Fruit fly (Drosophila melanogaster) whole organism, wandering third instar larva: ENCODE results near the gene CG11811.
A peak's percentile ranks its signal among the peaks of the same experiment; 100 is the strongest.

Experiments used
- Abd-B ChIP-seq: fragments of >200 bp; optimal IDR thresholded peaks from 2 replicates; lab custom pipeline; 2017; ENCODE audit warnings: missing biosample characterization, missing genetic modification characterization
- CG32264 ChIP-seq: fragments of 200-800 bp; sonication (Bioruptor generic); optimal IDR thresholded peaks from 2 replicates; lab custom pipeline; 2016; ENCODE audit warnings: missing biosample characterization, missing genetic modification characterization
- CG9705 ChIP-seq: fragments of 200-800 bp; sonication (Bioruptor generic); optimal IDR thresholded peaks from 2 replicates; lab custom pipeline; 2018; ENCODE audit warnings: missing biosample characterization, mild to moderate bottlenecking, missing genetic modification characterization
- Dfd ChIP-seq: fragments of >200 bp; optimal IDR thresholded peaks from 2 replicates; lab custom pipeline; 2017; ENCODE audit warnings: missing biosample characterization, missing genetic modification characterization
- GATAd ChIP-seq: sonication (Bioruptor generic); optimal IDR thresholded peaks from 2 replicates; lab custom pipeline; 2016; ENCODE audit warnings: missing biosample characterization, missing genetic modification characterization
- HLH106 ChIP-seq: fragments of 200-800 bp; optimal IDR thresholded peaks from 3 replicates; lab custom pipeline; 2019; ENCODE audit warnings: missing biosample characterization, mild to moderate bottlenecking, missing genetic modification characterization, moderate library complexity
- Hnf4 ChIP-seq: fragments of 200-800 bp; sonication (Bioruptor generic); optimal IDR thresholded peaks from 2 replicates; lab custom pipeline; 2016; ENCODE audit warnings: missing biosample characterization, mild to moderate bottlenecking, missing genetic modification characterization
- Hr83 ChIP-seq: fragments of 200-300 bp; sonication (Bioruptor generic); optimal IDR thresholded peaks from 2 replicates; lab custom pipeline; 2016; ENCODE audit warnings: missing biosample characterization, mild to moderate bottlenecking, missing genetic modification characterization, moderate library complexity; ENCODE audit not compliant: poor library complexity, severe bottlenecking
- Jra ChIP-seq: sonication (Bioruptor generic); optimal IDR thresholded peaks from 2 replicates; lab custom pipeline; 2016; ENCODE audit warnings: missing biosample characterization, missing genetic modification characterization
- Mio ChIP-seq: sonication (Bioruptor generic); optimal IDR thresholded peaks from 2 replicates; lab custom pipeline; 2016; ENCODE audit warnings: missing biosample characterization, missing genetic modification characterization
- Myc ChIP-seq: fragments of >200 bp; optimal IDR thresholded peaks from 2 replicates; lab custom pipeline; 2017
- N ChIP-seq: fragments of >200 bp; optimal IDR thresholded peaks from 2 replicates; lab custom pipeline; 2018; ENCODE audit warnings: missing biosample characterization, missing external identifiers, missing genetic modification characterization
- OdsH ChIP-seq: fragments of 200-800 bp; sonication (Bioruptor generic); optimal IDR thresholded peaks from 2 replicates; lab custom pipeline; 2016; ENCODE audit warnings: missing biosample characterization, mild to moderate bottlenecking, missing genetic modification characterization
- Rel ChIP-seq, 2 experiments: fragments of 200-800 bp; sonication (Bioruptor generic) in 1 of 2; optimal IDR thresholded peaks; 2 replicates in 1 of 2; 3 replicates in 1 of 2; lab custom pipeline; 2016 to 2019; ENCODE audit warnings: mild to moderate bottlenecking in 2 of 2, missing biosample characterization in 2 of 2, missing genetic modification characterization in 2 of 2, moderate library complexity in 1 of 2
- Vsx2 ChIP-seq: fragments of 200-300, 225-300 bp; sonication (Bioruptor generic); optimal IDR thresholded peaks from 2 replicates; lab custom pipeline; 2018; ENCODE audit warnings: missing biosample characterization, missing genetic modification characterization; ENCODE audit not compliant: partially characterized antibody
- br ChIP-seq: fragments of 200-800 bp; sonication (Bioruptor generic); optimal IDR thresholded peaks from 2 replicates; lab custom pipeline; 2016; ENCODE audit warnings: missing biosample characterization, missing genetic modification characterization
- brk ChIP-seq: fragments of 200-800 bp; sonication (Bioruptor generic); optimal IDR thresholded peaks from 2 replicates; lab custom pipeline; 2016; ENCODE audit warnings: missing biosample characterization, mild to moderate bottlenecking, missing genetic modification characterization
- dl ChIP-seq, 2 experiments: fragments of 175-275, 200-275 bp in 1 of 2; fragments of 200-275 bp in 1 of 2; sonication (Bioruptor generic); optimal IDR thresholded peaks; lab custom pipeline; 2018; ENCODE audit warnings: mild to moderate bottlenecking in 2 of 2, missing biosample characterization in 2 of 2, missing genetic modification characterization in 2 of 2, moderate library complexity in 2 of 2; ENCODE audit not compliant: partially characterized antibody in 2 of 2, insufficient read depth in 1 of 2
- dmrt93B ChIP-seq: fragments of 200-800 bp; sonication (Bioruptor generic); optimal IDR thresholded peaks from 2 replicates; lab custom pipeline; 2018; ENCODE audit warnings: missing biosample characterization, mild to moderate bottlenecking, missing genetic modification characterization
- dsf ChIP-seq: sonication (Bioruptor generic); optimal IDR thresholded peaks from 2 replicates; lab custom pipeline; 2016; ENCODE audit warnings: missing biosample characterization, missing genetic modification characterization, borderline replicate concordance
- ey ChIP-seq: fragments of 200-800 bp; sonication (Bioruptor generic); optimal IDR thresholded peaks from 2 replicates; lab custom pipeline; 2016; ENCODE audit warnings: missing biosample characterization, missing genetic modification characterization
- foxo ChIP-seq, 2 experiments: fragments of 200-800 bp; sonication (Bioruptor generic); optimal IDR thresholded peaks; 2 replicates in 1 of 2; 3 replicates in 1 of 2; lab custom pipeline; 2016 to 2017; ENCODE audit warnings: missing biosample characterization in 2 of 2, missing genetic modification characterization in 2 of 2
- h ChIP-seq: fragments of 200-800 bp; sonication (Bioruptor generic); optimal IDR thresholded peaks from 3 replicates; lab custom pipeline; 2016; ENCODE audit warnings: missing biosample characterization, mild to moderate bottlenecking, missing genetic modification characterization
- jim ChIP-seq: fragments of 175-275, 200-325 bp; sonication (Bioruptor generic); optimal IDR thresholded peaks from 2 replicates; lab custom pipeline; 2016; ENCODE audit warnings: missing biosample characterization, mild to moderate bottlenecking, missing genetic modification characterization
- pan ChIP-seq: fragments of >200 bp; optimal IDR thresholded peaks from 2 replicates; lab custom pipeline; 2017
- psq ChIP-seq: fragments of 200-800 bp; sonication (Bioruptor generic); optimal IDR thresholded peaks from 3 replicates; lab custom pipeline; 2017; ENCODE audit warnings: missing biosample characterization, mild to moderate bottlenecking, missing genetic modification characterization, moderate library complexity
- rgr ChIP-seq: fragments of 200-800 bp; sonication (Bioruptor generic); optimal IDR thresholded peaks from 3 replicates; lab custom pipeline; 2016; ENCODE audit warnings: missing biosample characterization, mild to moderate bottlenecking, missing genetic modification characterization
- sage ChIP-seq: fragments of 200-800 bp; sonication (Bioruptor generic); optimal IDR thresholded peaks from 2 replicates; lab custom pipeline; 2016; ENCODE audit warnings: missing biosample characterization, mild to moderate bottlenecking, missing genetic modification characterization
- sv ChIP-seq: fragments of 200-800 bp; sonication (Bioruptor generic); optimal IDR thresholded peaks from 3 replicates; lab custom pipeline; 2016; ENCODE audit warnings: missing biosample characterization, missing genetic modification characterization
- usp ChIP-seq: fragments of >200 bp; optimal IDR thresholded peaks from 2 replicates; lab custom pipeline; 2017; ENCODE audit warnings: missing biosample characterization, missing genetic modification characterization
- woc ChIP-seq: sonication (Bioruptor generic); optimal IDR thresholded peaks from 2 replicates; lab custom pipeline; 2016; ENCODE audit warnings: missing biosample characterization, mild to moderate bottlenecking, missing genetic modification characterization

The CG11811 gene

DNA sequence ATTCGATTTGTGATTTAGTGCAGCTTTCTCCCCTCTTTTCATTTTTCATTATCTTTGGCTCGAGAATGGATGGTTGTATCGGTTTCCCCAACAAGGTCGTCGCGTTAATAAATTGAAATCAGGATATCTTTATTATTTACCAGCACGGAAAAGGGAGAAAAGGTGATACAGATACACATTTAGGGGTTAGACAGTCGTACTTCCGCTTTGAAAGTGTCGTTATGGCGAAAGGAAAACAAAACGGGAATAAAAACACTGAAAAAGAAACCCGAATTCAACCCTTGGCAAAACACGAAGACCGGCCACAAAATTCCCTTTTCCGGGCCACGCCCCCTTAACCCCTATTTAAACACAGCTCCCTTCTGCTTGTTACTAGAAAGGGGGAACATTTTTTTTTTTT lies 6.3 kb upstream of the CG11811 start:
- no peak for TF ChIP-seq CG9705 (GFP tag; lab: Kevin White, UChicago)

DNA sequence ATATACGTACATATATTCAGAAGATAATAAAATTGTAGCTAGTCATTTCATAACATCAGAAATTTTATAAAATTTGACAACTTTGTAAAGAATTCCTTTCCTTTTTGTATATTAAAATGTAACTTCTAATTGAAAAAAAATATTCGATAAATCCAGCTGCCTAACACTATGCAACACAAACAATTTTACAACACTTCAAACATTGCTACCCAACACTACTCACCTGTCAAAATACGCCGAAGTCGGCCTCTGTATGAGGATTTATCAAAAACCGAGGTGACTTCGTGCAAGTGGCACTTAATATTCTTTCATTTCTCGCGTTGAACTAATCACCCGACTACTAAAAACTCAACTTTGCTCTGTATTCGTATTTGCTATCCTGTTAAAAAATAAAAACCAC lies 4.2 kb upstream of the CG11811 start:
- TF ChIP-seq sv (GFP tag; lab: Kevin White, UChicago) (no peak), GATAd (no peak), Rel (GFP tag; optimal IDR thresholded peaks at IDR 0.05; lab: Kevin White, UChicago) (no peak), Rel (tag; optimal IDR thresholded peaks at IDR 0.05; lab: Kevin White, UChicago) (no peak), Hr83 (GFP tag; lab: Kevin White, UChicago) (no peak), rgr (GFP tag; lab: Kevin White, UChicago) (no peak), usp (GFP tag; lab: Kevin White, UChicago) (no peak), pan (no peak), Hnf4 (GFP tag; lab: Kevin White, UChicago) (no peak)

DNA sequence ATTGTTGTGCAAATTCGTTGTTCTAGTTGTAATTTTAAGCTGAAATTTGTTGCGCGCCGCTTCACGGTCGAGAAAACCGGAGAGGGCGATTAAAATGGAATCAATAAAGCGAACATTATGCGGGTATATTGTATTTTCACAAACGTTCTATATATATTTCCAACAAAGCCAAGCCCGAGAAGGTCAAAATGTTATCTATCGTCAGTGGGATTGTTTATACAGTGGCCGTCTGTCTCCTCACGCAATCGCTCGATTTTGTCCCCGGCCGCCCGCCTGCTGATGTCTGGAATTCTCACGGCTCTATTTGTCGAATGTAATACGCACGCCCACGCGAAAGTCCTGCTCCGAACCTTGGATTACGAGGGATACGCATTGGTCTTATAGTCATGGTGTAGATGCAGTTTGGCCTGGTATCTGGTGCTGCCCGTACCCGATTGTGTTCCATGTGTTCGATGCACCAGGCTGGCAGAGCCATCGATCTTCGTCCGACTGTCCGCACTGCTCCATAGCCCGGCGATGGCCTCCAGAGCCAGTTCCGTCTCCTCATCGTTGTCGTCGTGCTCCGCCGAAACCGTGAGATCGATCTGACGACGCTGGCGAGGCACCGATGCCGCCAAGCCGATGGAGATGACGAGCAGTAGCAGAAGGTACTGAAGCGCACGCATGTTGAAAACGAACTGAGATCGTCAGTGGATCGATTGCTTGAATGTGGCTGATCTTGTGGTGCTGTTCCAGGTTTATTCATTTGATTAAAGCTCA lies 1.8 kb downstream of the CG11811 start, which contains the start of gene CG33493:
Gene CG33493 (minus strand): TSS at position 709 of the 759 bp plus-strand sequence.
- TF ChIP-seq Dfd (GFP tag; lab: Kevin White, UChicago) (no peak), Rel (GFP tag; optimal IDR thresholded peaks at IDR 0.05; lab: Kevin White, UChicago) (no peak), Rel (tag; optimal IDR thresholded peaks at IDR 0.05; lab: Kevin White, UChicago) (peak; percentile 9)
- TF ChIP-seq, all 38 proteins: peak for 1

dm6 chr3L:10693709-10694403 lies 3.0 kb downstream of the CG11811 start, which contains the start of gene ND-13B:
Gene ND-13B (minus strand): TSS chr3L:10694108.
- TF ChIP-seq dmrt93B (GFP tag; lab: Kevin White, UChicago) (no peak), woc (GFP tag; lab: Kevin White, UChicago) (no peak), Hr83 (GFP tag; lab: Kevin White, UChicago) (peak; percentile 61), ey (GFP tag; lab: Kevin White, UChicago) (no peak), foxo (GFP tag; optimal IDR thresholded peaks at IDR 0.05; lab: Kevin White, UChicago) (peak in 1 of 2 experiments; percentile 49), Jra (GFP tag; lab: Kevin White, UChicago) (peak; percentile 34), rgr (GFP tag; lab: Kevin White, UChicago) (peak; percentile 52), Myc (lab: Kevin White, UChicago) (peak; percentile 42), CG9705 (GFP tag; lab: Kevin White, UChicago) (peak; percentile 45), h (GFP tag; lab: Kevin White, UChicago) (peak; percentile 11), HLH106 (tag; lab: Kevin White, UChicago) (no peak), sage (peak; percentile 50), OdsH (GFP tag; lab: Kevin White, UChicago) (peak; percentile 17), Rel (GFP tag; optimal IDR thresholded peaks at IDR 0.05; lab: Kevin White, UChicago) (no peak), Rel (tag; optimal IDR thresholded peaks at IDR 0.05; lab: Kevin White, UChicago) (no peak), brk (peak; percentile 67), usp (GFP tag; lab: Kevin White, UChicago) (no peak), br (GFP tag; lab: Kevin White, UChicago) (peak; percentile 48), Hnf4 (GFP tag; lab: Kevin White, UChicago) (peak; percentile 61), dsf (GFP tag; lab: Kevin White, UChicago) (peak; percentile 2)

dm6 chr3L:10696635-10697412 lies 6.0 kb downstream of the CG11811 start, which contains the start of gene NijA:
Gene NijA (minus strand): TSS chr3L:10696877.
- TF ChIP-seq GATAd (no peak), CG9705 (GFP tag; lab: Kevin White, UChicago) (no peak), h (GFP tag; lab: Kevin White, UChicago) (no peak), brk (no peak), N (no peak), sv (GFP tag; lab: Kevin White, UChicago) (no peak), Jra (GFP tag; lab: Kevin White, UChicago) (no peak), sage (peak; percentile 38), Rel (GFP tag; optimal IDR thresholded peaks at IDR 0.05; lab: Kevin White, UChicago) (no peak), Rel (tag; optimal IDR thresholded peaks at IDR 0.05; lab: Kevin White, UChicago) (peak; percentile 90), dl (GFP tag; optimal IDR thresholded peaks at IDR 0.05; lab: Kevin White, UChicago; ENCODE audit: insufficient read depth in 1 of 2, partially characterized antibody in 2 of 2) (no peak), OdsH (GFP tag; lab: Kevin White, UChicago) (peak; percentile 53), woc (GFP tag; lab: Kevin White, UChicago) (no peak), Hnf4 (GFP tag; lab: Kevin White, UChicago) (peak; percentile 25), Mio (no peak), dsf (GFP tag; lab: Kevin White, UChicago) (no peak), ey (GFP tag; lab: Kevin White, UChicago) (no peak), dmrt93B (GFP tag; lab: Kevin White, UChicago) (no peak), psq (peak; percentile 70), Abd-B (GFP tag; lab: Kevin White, UChicago) (no peak), pan (no peak), Myc (lab: Kevin White, UChicago) (no peak), Vsx2 (GFP tag; lab: Kevin White, UChicago) (peak; percentile 42), jim (GFP tag; lab: Kevin White, UChicago) (peak; percentile 65), HLH106 (tag; lab: Kevin White, UChicago) (peak; percentile 80), Hr83 (GFP tag; lab: Kevin White, UChicago) (peak; percentile 55), rgr (GFP tag; lab: Kevin White, UChicago) (peak; percentile 23), CG32264 (no peak)
